Fruit fly (Drosophila melanogaster) whole organism, embryonic: Measurements from ENCODE around the gene CG2685.

Experiments
- B-H1 ChIP-seq: fragments of 200-800 bp; sonication (Bioruptor generic); IDR thresholded peaks from 3 replicates; pipeline ENCODE4 v1.3.6; 2022; ENCODE audit warnings: missing biosample characterization, missing genetic modification characterization
- CG11093 ChIP-seq: fragments of 200-800 bp; sonication (Bioruptor generic); IDR thresholded peaks from 3 replicates; pipeline ENCODE4 v1.3.6; 2022; ENCODE audit warnings: missing biosample characterization, missing genetic modification characterization
- CG12155 ChIP-seq: fragments of 200-800 bp; sonication (Bioruptor generic); optimal IDR thresholded peaks from 3 replicates; lab custom pipeline; 2016; ENCODE audit warnings: missing biosample characterization, missing genetic modification characterization
- CG1233 ChIP-seq: fragments of 200-800 bp; sonication (Bioruptor generic); optimal IDR thresholded peaks from 4 replicates; lab custom pipeline; 2018; ENCODE audit warnings: missing biosample characterization, mild to moderate bottlenecking, missing genetic modification characterization
- CG12769 ChIP-seq: fragments of 200-800 bp; sonication (Bioruptor generic); optimal IDR thresholded peaks from 2 replicates; lab custom pipeline; 2019; ENCODE audit warnings: missing biosample characterization, mild to moderate bottlenecking, missing genetic modification characterization, moderate library complexity
- CG15073 ChIP-seq: fragments of 200-800 bp; sonication (Bioruptor generic); optimal IDR thresholded peaks from 2 replicates; lab custom pipeline; 2016; ENCODE audit warnings: missing biosample characterization, missing genetic modification characterization
- CG15601 ChIP-seq: fragments of 200-800 bp; sonication (Bioruptor generic); optimal IDR thresholded peaks from 3 replicates; lab custom pipeline; 2019; ENCODE audit warnings: missing biosample characterization, mild to moderate bottlenecking, missing genetic modification characterization, moderate library complexity
- CG1647 ChIP-seq: fragments of 200-800 bp; sonication (Bioruptor generic); optimal IDR thresholded peaks from 3 replicates; lab custom pipeline; 2016; ENCODE audit warnings: missing biosample characterization, missing genetic modification characterization
- CG16815 ChIP-seq: fragments of 200-800 bp; sonication (Bioruptor generic); optimal IDR thresholded peaks from 3 replicates; lab custom pipeline; 2017; ENCODE audit warnings: missing biosample characterization, mild to moderate bottlenecking, missing genetic modification characterization
- CG2129 ChIP-seq: fragments of 200-800 bp; sonication (Bioruptor generic); IDR thresholded peaks from 2 replicates; pipeline ENCODE4 v1.3.6; 2022; ENCODE audit warnings: missing biosample characterization, missing genetic modification characterization; ENCODE audit not compliant: partially characterized antibody
- CG2199 ChIP-seq: fragments of 200-800 bp; sonication (Bioruptor generic); IDR thresholded peaks from 3 replicates; pipeline ENCODE4 v1.3.6; 2022; ENCODE audit warnings: missing biosample characterization, missing genetic modification characterization
- CG30431 ChIP-seq: fragments of 200-800 bp; sonication (Bioruptor generic); optimal IDR thresholded peaks from 2 replicates; lab custom pipeline; 2017; ENCODE audit warnings: missing biosample characterization, missing genetic modification characterization
- CG3065 ChIP-seq: fragments of 200-800 bp; sonication (Bioruptor generic); optimal IDR thresholded peaks from 2 replicates; lab custom pipeline; 2016; ENCODE audit warnings: missing biosample characterization, missing genetic modification characterization
- CG31224 ChIP-seq: fragments of 200-800 bp; sonication (Bioruptor generic); IDR thresholded peaks from 2 replicates; pipeline ENCODE4 v1.3.6; 2022; ENCODE audit warnings: missing biosample characterization, missing genetic modification characterization
- CG31388 ChIP-seq: fragments of 200-800 bp; sonication (Bioruptor generic); optimal IDR thresholded peaks from 2 replicates; lab custom pipeline; 2016; ENCODE audit warnings: missing biosample characterization, missing genetic modification characterization
- CG32772 ChIP-seq: fragments of 200-800 bp; sonication (Bioruptor generic); IDR thresholded peaks from 2 replicates; pipeline ENCODE4 v1.3.6; 2022; ENCODE audit warnings: missing biosample characterization, missing genetic modification characterization
- CG34376 ChIP-seq: fragments of 200-800 bp; sonication (Bioruptor generic); optimal IDR thresholded peaks from 2 replicates; lab custom pipeline; 2018; ENCODE audit warnings: missing biosample characterization, mild to moderate bottlenecking, missing genetic modification characterization
- CG3838 ChIP-seq: fragments of 200-800 bp; sonication (Bioruptor generic); optimal IDR thresholded peaks from 3 replicates; lab custom pipeline; 2016; ENCODE audit warnings: missing biosample characterization, missing genetic modification characterization
- CG6175 ChIP-seq: fragments of 200-800 bp; sonication (Bioruptor generic); IDR thresholded peaks from 3 replicates; pipeline ENCODE4 v1.3.6; 2022; ENCODE audit warnings: missing biosample characterization, missing genetic modification characterization
- CG6272 ChIP-seq: fragments of 200-800 bp; sonication (Bioruptor generic); IDR thresholded peaks from 2 replicates; pipeline ENCODE4 v1.3.6; 2022; ENCODE audit warnings: missing biosample characterization, missing genetic modification characterization
- CG7372 ChIP-seq: fragments of 200-800 bp; sonication (Bioruptor generic); IDR thresholded peaks from 2 replicates; pipeline ENCODE4 v1.3.6; 2022; ENCODE audit warnings: missing biosample characterization, missing genetic modification characterization
- Chrac-16 ChIP-seq: fragments of 200-800 bp; sonication (Bioruptor generic); optimal IDR thresholded peaks from 3 replicates; lab custom pipeline; 2016; ENCODE audit warnings: missing biosample characterization, missing genetic modification characterization
- Dad ChIP-seq: fragments of 200-800 bp; sonication (Bioruptor generic); optimal IDR thresholded peaks from 3 replicates; lab custom pipeline; 2016; ENCODE audit warnings: missing biosample characterization, missing genetic modification characterization
- HLH3B ChIP-seq: fragments of 200-800 bp; sonication (Bioruptor generic); IDR thresholded peaks from 2 replicates; pipeline ENCODE4 v1.3.6; 2022; ENCODE audit warnings: missing biosample characterization, missing genetic modification characterization
- Hr39 ChIP-seq: fragments of >200 bp; optimal IDR thresholded peaks from 2 replicates; lab custom pipeline; 2017
- Nf-YC ChIP-seq: fragments of 200-800 bp; optimal IDR thresholded peaks from 3 replicates; lab custom pipeline; 2019; ENCODE audit warnings: missing biosample characterization, mild to moderate bottlenecking, missing genetic modification characterization, moderate library complexity
- Ptx1 ChIP-seq: fragments of 200-800 bp; sonication (Bioruptor generic); IDR thresholded peaks from 2 replicates; pipeline ENCODE4 v1.3.6; 2022; ENCODE audit warnings: missing biosample characterization, missing genetic modification characterization
- Sox102F ChIP-seq: fragments of 200-800 bp; sonication (Bioruptor generic); optimal IDR thresholded peaks from 2 replicates; lab custom pipeline; 2018; ENCODE audit warnings: missing biosample characterization, mild to moderate bottlenecking, missing genetic modification characterization, moderate library complexity
- Xrp1 ChIP-seq: fragments of 200-800 bp; sonication (Bioruptor generic); IDR thresholded peaks from 2 replicates; pipeline ENCODE4 v1.3.6; 2022; ENCODE audit warnings: missing biosample characterization, missing genetic modification characterization
- bab2 ChIP-seq: fragments of 200-800 bp; sonication (Bioruptor generic); optimal IDR thresholded peaks from 2 replicates; lab custom pipeline; 2016; ENCODE audit warnings: missing biosample characterization, missing genetic modification characterization
- bbx ChIP-seq: fragments of 200-800 bp; sonication (Bioruptor generic); IDR thresholded peaks from 2 replicates; pipeline ENCODE4 v1.3.6; 2022; ENCODE audit warnings: missing biosample characterization, missing genetic modification characterization; ENCODE audit not compliant: partially characterized antibody
- crp ChIP-seq, 2 experiments: fragments of 200-800 bp; sonication (Bioruptor generic); optimal IDR thresholded peaks; 2 replicates in 1 of 2; 3 replicates in 1 of 2; lab custom pipeline; 2017; ENCODE audit warnings: missing biosample characterization in 2 of 2, missing genetic modification characterization in 2 of 2, mild to moderate bottlenecking in 1 of 2, moderate library complexity in 1 of 2
- dimm ChIP-seq: fragments of 200-800 bp; sonication (Bioruptor generic); IDR thresholded peaks from 2 replicates; pipeline ENCODE4 v1.3.6; 2022; ENCODE audit warnings: missing biosample characterization, missing genetic modification characterization
- disco-r ChIP-seq: fragments of 200-800 bp; sonication (Bioruptor generic); optimal IDR thresholded peaks from 2 replicates; lab custom pipeline; 2016; ENCODE audit warnings: missing biosample characterization, missing genetic modification characterization
- ems ChIP-seq: fragments of 200-800 bp; sonication (Bioruptor generic); optimal IDR thresholded peaks from 3 replicates; lab custom pipeline; 2016; ENCODE audit warnings: missing biosample characterization, missing genetic modification characterization
- eyg ChIP-seq: fragments of 200-800 bp; sonication (Bioruptor generic); optimal IDR thresholded peaks from 3 replicates; lab custom pipeline; 2016; ENCODE audit warnings: missing biosample characterization, missing genetic modification characterization
- gfzf ChIP-seq: fragments of 200-800 bp; sonication (Bioruptor generic); optimal IDR thresholded peaks from 2 replicates; lab custom pipeline; 2016; ENCODE audit warnings: missing biosample characterization, mild to moderate bottlenecking, missing genetic modification characterization, moderate library complexity
- her ChIP-seq: fragments of 200-800 bp; sonication (Bioruptor generic); optimal IDR thresholded peaks from 2 replicates; lab custom pipeline; 2016; ENCODE audit warnings: missing biosample characterization, missing genetic modification characterization
- jumu ChIP-seq: fragments of 200-800 bp; sonication (Bioruptor generic); optimal IDR thresholded peaks from 3 replicates; lab custom pipeline; 2016; ENCODE audit warnings: missing biosample characterization, missing genetic modification characterization
- kni ChIP-seq: fragments of 200-800 bp; sonication (Bioruptor generic); optimal IDR thresholded peaks from 3 replicates; lab custom pipeline; 2017; ENCODE audit warnings: mild to moderate bottlenecking, missing biosample characterization, missing genetic modification reagents, missing genetic modification characterization
- org-1 ChIP-seq: fragments of 200-800 bp; sonication (Bioruptor generic); optimal IDR thresholded peaks from 2 replicates; lab custom pipeline; 2017; ENCODE audit warnings: missing biosample characterization, missing genetic modification characterization
- peb ChIP-seq: fragments of 200-800 bp; sonication (Bioruptor generic); IDR thresholded peaks from 2 replicates; pipeline ENCODE4 v1.3.6; 2022; ENCODE audit warnings: missing biosample characterization, missing genetic modification characterization
- phol ChIP-seq: fragments of 200-800 bp; sonication (Bioruptor generic); optimal IDR thresholded peaks from 3 replicates; lab custom pipeline; 2018; ENCODE audit warnings: missing biosample characterization, mild to moderate bottlenecking, missing genetic modification characterization, moderate library complexity
- pros ChIP-seq: fragments of 200-800 bp; sonication (Bioruptor generic); optimal IDR thresholded peaks from 3 replicates; lab custom pipeline; 2019; ENCODE audit warnings: missing biosample characterization, mild to moderate bottlenecking, missing genetic modification characterization, moderate library complexity
- psq ChIP-seq: fragments of 200-800 bp; sonication (Bioruptor generic); optimal IDR thresholded peaks from 2 replicates; lab custom pipeline; 2017; ENCODE audit warnings: missing biosample characterization, missing genetic modification characterization
- ranshi ChIP-seq: fragments of 200-800 bp; sonication (Bioruptor generic); IDR thresholded peaks from 2 replicates; pipeline ENCODE4 v1.3.6; 2022; ENCODE audit warnings: missing biosample characterization, missing genetic modification characterization
- repo ChIP-seq: fragments of 200-800 bp; sonication (Bioruptor generic); optimal IDR thresholded peaks from 2 replicates; lab custom pipeline; 2016; ENCODE audit warnings: missing biosample characterization, missing genetic modification characterization
- row ChIP-seq: fragments of 200-800 bp; sonication (Bioruptor generic); IDR thresholded peaks from 3 replicates; pipeline ENCODE4 v1.3.6; 2022; ENCODE audit warnings: missing biosample characterization, missing genetic modification characterization
- sens-2 ChIP-seq: fragments of 200-800 bp; sonication (Bioruptor generic); IDR thresholded peaks from 2 replicates; pipeline ENCODE4 v1.3.6; 2022; ENCODE audit warnings: missing biosample characterization, missing genetic modification characterization
- tgo ChIP-seq: fragments of 200-800 bp; sonication (Bioruptor generic); IDR thresholded peaks from 3 replicates; pipeline ENCODE4 v1.3.6; 2022; ENCODE audit warnings: missing biosample characterization, missing genetic modification characterization
- tio ChIP-seq: fragments of 200-800 bp; sonication (Bioruptor generic); optimal IDR thresholded peaks from 2 replicates; lab custom pipeline; 2017; ENCODE audit warnings: missing biosample characterization, missing genetic modification characterization, inconsistent platforms
- wor ChIP-seq: fragments of 200-800 bp; sonication (Bioruptor generic); IDR thresholded peaks from 2 replicates; pipeline ENCODE4 v1.3.6; 2022; ENCODE audit warnings: missing biosample characterization, missing genetic modification characterization
- z ChIP-seq: fragments of 200-800 bp; sonication (Bioruptor generic); IDR thresholded peaks from 3 replicates; pipeline ENCODE4 v1.3.6; 2022; ENCODE audit warnings: missing biosample characterization, missing genetic modification characterization

CG2685 gene

DNA sequence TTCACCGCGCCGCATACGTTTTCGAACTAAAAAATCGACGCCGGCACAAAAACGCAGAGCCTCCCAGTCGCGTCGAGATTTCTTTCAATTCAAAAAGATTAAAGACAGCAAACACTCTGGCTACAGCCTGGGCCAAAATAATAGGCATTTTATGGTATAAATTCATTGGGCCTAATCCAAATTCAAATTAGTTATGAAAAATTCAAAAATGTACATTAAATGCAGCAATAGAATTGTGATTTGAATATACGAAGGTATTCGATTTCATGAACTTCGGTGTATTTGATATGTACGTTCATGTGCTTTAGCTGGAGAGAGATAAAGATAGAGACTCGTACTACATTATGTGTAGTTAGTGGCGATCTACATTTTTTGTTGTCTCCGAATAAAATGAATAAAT lies 30.3 kb upstream of the CG2685 start, which contains the start of gene Syx4 (continued):
- peak; percentile 65 for TF ChIP-seq CG31388 (GFP tag; lab: Kevin White, UChicago)
- TF ChIP-seq dimm (GFP tag; lab: Robert Waterston, UW), result peak; percentile 75
- peak; percentile 89 for TF ChIP-seq Xrp1
- TF ChIP-seq Sox102F, result peak; percentile 93
- TF ChIP-seq bbx (GFP tag; lab: Robert Waterston, UW), result no peak
- TF ChIP-seq B-H1 (GFP tag; lab: Robert Waterston, UW), result peak; percentile 82
- peak; percentile 89 for TF ChIP-seq bab2
- TF ChIP-seq jumu, result peak; percentile 82
- TF ChIP-seq CG3838 (GFP tag; lab: Kevin White, UChicago), result peak; percentile 77
- peak; percentile 86 for TF ChIP-seq repo (GFP tag; lab: Kevin White, UChicago)
- TF ChIP-seq disco-r (GFP tag; lab: Kevin White, UChicago), result peak; percentile 77
- peak; percentile 87 for TF ChIP-seq CG1233
- TF ChIP-seq phol (tag; lab: Kevin White, UChicago), result peak; percentile 84
- peak; percentile 82 for TF ChIP-seq CG12155
- peak; percentile 97 for TF ChIP-seq CG12769 (tag; lab: Kevin White, UChicago)
- peak; percentile 72; the same call in 1 of the 3 replicates for TF ChIP-seq CG6175
- no peak for TF ChIP-seq CG2129 (GFP tag; lab: Robert Waterston, UW)
- TF ChIP-seq CG7372 (GFP tag; lab: Robert Waterston, UW), result peak; percentile 83
- peak; percentile 87 for TF ChIP-seq Ptx1 (GFP tag; lab: Robert Waterston, UW)
- peak; percentile 90 for TF ChIP-seq ranshi (GFP tag; lab: Robert Waterston, UW)
- TF ChIP-seq her (GFP tag; lab: Kevin White, UChicago), result peak; percentile 90
- peak; percentile 86 for TF ChIP-seq tio (GFP tag; lab: Kevin White, UChicago)
- peak; percentile 71 for TF ChIP-seq peb
- TF ChIP-seq Hr39 (lab: Kevin White, UChicago), result no peak
- TF ChIP-seq psq (GFP tag; lab: Kevin White, UChicago), result peak; percentile 50
- peak; percentile 70; the same call in 2 of the 3 replicates for TF ChIP-seq CG11093
- TF ChIP-seq tgo, result peak; percentile 87
- TF ChIP-seq CG15073 (GFP tag; lab: Kevin White, UChicago), result no peak
- TF ChIP-seq CG2199 (GFP tag; lab: Robert Waterston, UW), result peak; percentile 79; the same call in 2 of the 3 replicates
- TF ChIP-seq crp (GFP tag; optimal IDR thresholded peaks at IDR 0.05; lab: Kevin White, UChicago), result peak in 1 of 2 experiments; percentile 27
- TF ChIP-seq CG6272 (GFP tag; lab: Robert Waterston, UW), result peak; percentile 76
- TF ChIP-seq sens-2 (GFP tag; lab: Robert Waterston, UW), result peak; percentile 80
- TF ChIP-seq wor, result peak; percentile 73
- peak; percentile 61 for TF ChIP-seq CG30431 (GFP tag; lab: Kevin White, UChicago)
- TF ChIP-seq CG3065 (GFP tag; lab: Kevin White, UChicago), result peak; percentile 46
- TF ChIP-seq gfzf, result no peak
- peak; percentile 87 for TF ChIP-seq row (GFP tag; lab: Robert Waterston, UW)
- TF ChIP-seq eyg, result peak; percentile 85
- peak; percentile 83 for TF ChIP-seq CG31224
- no peak for TF ChIP-seq pros
- TF ChIP-seq CG16815, result peak; percentile 77
- no peak for TF ChIP-seq z (GFP tag; lab: Robert Waterston, UW)
- peak; percentile 89 for TF ChIP-seq HLH3B (GFP tag; lab: Robert Waterston, UW)
- peak; percentile 78 for TF ChIP-seq CG15601 (tag; lab: Kevin White, UChicago)
- peak; percentile 87 for TF ChIP-seq CG1647 (GFP tag; lab: Kevin White, UChicago)
- TF ChIP-seq CG32772, result peak; percentile 81
- peak; percentile 92 for TF ChIP-seq org-1 (GFP tag; lab: Kevin White, UChicago)
- TF ChIP-seq Dad, result peak; percentile 79
- TF ChIP-seq Chrac-16 (GFP tag; lab: Kevin White, UChicago), result peak; percentile 79
- TF ChIP-seq CG34376 (GFP tag; lab: Kevin White, UChicago), result peak; percentile 33
- peak; percentile 88 for TF ChIP-seq ems (GFP tag; lab: Kevin White, UChicago)
- TF ChIP-seq Nf-YC (tag; lab: Kevin White, UChicago), result peak; percentile 55
- no peak for TF ChIP-seq kni (GFP tag; lab: Kevin White, UChicago)
